Worm (Caenorhabditis elegans): ENCODE measurements around the gene C07A12.2.

Gene C07A12.2

DNA sequence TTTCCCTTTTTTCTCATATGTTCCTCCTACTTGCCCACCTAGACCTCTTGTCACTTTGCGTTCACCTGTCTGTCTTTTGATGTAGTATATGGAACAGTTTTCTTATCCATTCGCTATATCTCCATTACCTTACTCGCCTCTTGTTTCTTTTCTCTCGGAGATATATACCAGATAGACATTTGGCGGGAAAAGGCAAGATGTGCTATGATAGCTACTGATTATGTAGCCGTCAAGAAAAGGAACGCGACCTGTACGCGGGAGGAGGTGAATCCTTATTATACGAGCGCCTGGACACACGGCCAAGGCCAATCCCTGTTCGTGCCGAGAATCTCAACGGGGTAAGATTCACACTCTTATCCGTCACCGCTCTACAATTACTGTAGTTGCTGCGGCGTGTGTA is 8.4 kb downstream of the C07A12.2 start:
- TF ChIP-seq athp-1 (tag; optimal IDR thresholded peaks at IDR 0.05) (no peak), ceh-100 (GFP tag; IDR thresholded peaks at IDR 0.05) (no peak), Y53G8AR.9 (GFP tag; conservative IDR thresholded peaks at IDR 0.05) (no peak), Y95B8A.8 (GFP tag; IDR thresholded peaks at IDR 0.05) (no peak), unc-130 (GFP tag; optimal IDR thresholded peaks at IDR 0.05) (no peak), somi-1 (GFP tag; optimal IDR thresholded peaks at IDR 0.05) (no peak), F23B12.7 (tag; optimal IDR thresholded peaks at IDR 0.05; ENCODE audit: insufficient read depth) (no peak), die-1 (tag; optimal IDR thresholded peaks at IDR 0.05) (no peak), atf-7 (tag; optimal IDR thresholded peaks at IDR 0.05) (no peak), mel-28 (tag; optimal IDR thresholded peaks at IDR 0.05; ENCODE audit: borderline replicate concordance) (no peak), K12H6.12 (tag; optimal IDR thresholded peaks at IDR 0.05) (no peak), lin-26 (GFP tag; IDR thresholded peaks at IDR 0.05) (no peak)

DNA sequence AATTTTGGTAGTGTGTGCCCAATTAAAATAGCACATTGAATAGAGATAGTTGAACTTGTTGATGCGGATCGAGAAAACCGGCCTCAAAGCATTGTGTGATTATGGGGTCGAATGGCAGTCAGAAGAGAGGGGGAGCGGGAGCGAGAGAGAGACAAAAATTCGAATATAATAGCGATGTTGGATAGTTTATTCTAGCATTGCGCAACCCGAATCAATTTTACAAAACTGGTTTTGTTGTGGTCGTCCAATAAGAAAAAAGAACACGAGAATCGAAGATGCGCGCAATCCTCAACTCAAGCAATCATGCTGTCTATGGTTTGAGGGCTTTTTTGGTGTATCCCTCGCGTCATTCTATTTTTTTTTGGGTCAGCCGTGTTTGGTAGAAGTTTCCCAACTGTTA is 8.8 kb downstream of the C07A12.2 start:
- no peak for TF ChIP-seq cebp-1 (GFP tag; IDR thresholded peaks at IDR 0.05)
- peak; percentile 39 for TF ChIP-seq cebp-1 (tag; optimal IDR thresholded peaks at IDR 0.05)
- no peak for TF ChIP-seq repo-1 (tag; optimal IDR thresholded peaks at IDR 0.05)

DNA sequence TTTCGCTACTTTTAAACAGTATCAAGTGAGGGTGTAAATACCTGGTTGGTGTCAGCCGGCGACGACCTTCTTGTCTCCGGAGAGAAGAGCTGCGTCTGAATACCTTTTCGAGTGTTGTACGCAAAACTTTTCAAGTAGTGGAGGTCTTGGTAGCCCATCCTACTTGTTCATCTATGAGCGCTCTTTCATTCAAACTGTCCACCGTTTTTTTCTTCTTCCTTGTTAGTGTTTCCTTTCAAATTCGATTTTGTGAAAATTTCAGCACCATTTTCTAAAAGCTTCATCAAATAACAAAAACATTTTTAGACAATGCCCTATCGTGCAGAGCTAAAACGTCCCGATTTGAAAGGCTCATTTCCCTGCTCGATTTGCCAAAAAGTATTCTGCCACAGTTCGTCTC is 9.7 kb downstream of the C07A12.2 start, which contains the start of gene ham-2:
Gene ham-2 (plus strand): TSS at position 301 of the 400 bp plus-strand sequence.
- TF ChIP-seq ceh-79 (tag; optimal IDR thresholded peaks at IDR 0.05): no peak
- TF ChIP-seq pha-4 (tag; optimal IDR thresholded peaks at IDR 0.05): no peak
- no peak for TF ChIP-seq C17E4.6 (GFP tag; IDR thresholded peaks at IDR 0.05)
- no peak for TF ChIP-seq ekl-4 (GFP tag; IDR thresholded peaks at IDR 0.05)
- no peak for TF ChIP-seq ceh-91 (GFP tag; IDR thresholded peaks at IDR 0.05)
- no peak for TF ChIP-seq lsl-1 (GFP tag; optimal IDR thresholded peaks at IDR 0.05)
- TF ChIP-seq F55B11.4 (tag; optimal IDR thresholded peaks at IDR 0.05; ENCODE audit: borderline replicate concordance, insufficient read depth): no peak
- no peak for TF ChIP-seq egl-44 (GFP tag; IDR thresholded peaks at IDR 0.05)
- no peak for TF ChIP-seq mcd-1 (GFP tag; IDR thresholded peaks at IDR 0.05)

DNA sequence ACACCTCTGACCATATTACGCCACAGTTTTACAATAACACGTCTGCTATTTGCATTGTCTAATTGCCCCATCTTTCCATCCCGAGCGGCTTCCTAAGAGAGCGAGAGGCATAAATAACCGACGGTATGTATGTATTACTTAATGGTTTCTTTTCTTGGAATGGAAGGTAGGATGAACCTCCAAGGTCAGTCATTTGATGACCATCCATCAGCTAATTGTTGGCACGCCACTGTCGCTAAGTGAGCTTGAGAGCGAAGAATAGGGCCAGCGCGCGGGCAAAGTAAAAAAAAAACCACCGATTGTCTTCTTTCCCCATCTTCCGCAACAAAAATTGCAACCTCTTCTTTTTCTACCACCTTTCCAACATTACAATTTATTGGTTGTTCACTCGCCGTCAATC is 11.4 kb downstream of the C07A12.2 start:
- TF ChIP-seq him-1 (tag; optimal IDR thresholded peaks at IDR 0.05) (no peak), snpc-1.1 (tag; optimal IDR thresholded peaks at IDR 0.05; ENCODE audit: insufficient read depth) (no peak), ztf-28 (GFP tag; IDR thresholded peaks at IDR 0.05) (no peak), Y56A3A.18 (GFP tag; IDR thresholded peaks at IDR 0.05) (no peak), B0019.2 (GFP tag; conservative IDR thresholded peaks at IDR 0.05) (no peak), ets-4 (GFP tag; optimal IDR thresholded peaks at IDR 0.05) (no peak), F23B12.7 (tag; optimal IDR thresholded peaks at IDR 0.05; ENCODE audit: insufficient read depth) (no peak), egl-44 (GFP tag; IDR thresholded peaks at IDR 0.05) (no peak), F52B5.7 (tag; optimal IDR thresholded peaks at IDR 0.05) (no peak)

DNA sequence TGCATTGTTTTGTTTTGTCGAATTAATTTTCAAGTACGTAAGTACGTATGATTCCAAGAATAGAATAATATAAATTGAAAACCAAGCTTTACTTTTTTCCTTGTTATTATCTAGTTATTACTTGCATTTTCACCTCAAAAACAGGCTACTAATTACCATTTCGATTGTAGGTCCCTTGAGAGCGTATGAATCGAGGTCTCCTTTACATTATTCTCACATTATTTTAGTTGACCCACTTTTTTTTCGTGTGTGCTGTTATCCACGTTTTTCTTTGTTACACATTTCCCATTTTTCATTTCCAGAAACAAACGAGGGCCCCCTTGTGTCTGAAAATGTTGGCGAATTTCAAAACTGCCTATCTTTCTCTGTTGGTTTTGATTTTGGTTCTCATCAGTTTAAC is 17.2 kb downstream of the C07A12.2 start, which contains the start of gene C05E11.6:
Gene C05E11.6 (plus strand): TSS at position 301 of the 400 bp plus-strand sequence.
- no peak for TF ChIP-seq sptf-2 (GFP tag; optimal IDR thresholded peaks at IDR 0.05)
- no peak for TF ChIP-seq die-1 (tag; optimal IDR thresholded peaks at IDR 0.05)
- no peak for TF ChIP-seq ceh-58 (GFP tag; IDR thresholded peaks at IDR 0.05)
- TF ChIP-seq Y53F4B.3 (GFP tag; IDR thresholded peaks at IDR 0.05): no peak
- no peak for TF ChIP-seq dpl-1 (GFP tag; optimal IDR thresholded peaks at IDR 0.05)
- TF ChIP-seq mxl-1 (tag; optimal IDR thresholded peaks at IDR 0.05): no peak
- TF ChIP-seq rpc-1 (optimal IDR thresholded peaks at IDR 0.05): no peak
- no peak for TF ChIP-seq rpc-1 (tag; optimal IDR thresholded peaks at IDR 0.05)
- TF ChIP-seq attf-6 (GFP tag; IDR thresholded peaks at IDR 0.05): no peak
- TF ChIP-seq B0035.1 (tag; optimal IDR thresholded peaks at IDR 0.05): no peak
- no peak for TF ChIP-seq D2030.7 (GFP tag; IDR thresholded peaks at IDR 0.05)
- no peak for TF ChIP-seq B0261.1 (tag; optimal IDR thresholded peaks at IDR 0.05)
- no peak for TF ChIP-seq sdz-38 (tag; optimal IDR thresholded peaks at IDR 0.05)
- TF ChIP-seq ztf-3 (GFP tag; optimal IDR thresholded peaks at IDR 0.05): no peak
- no peak for TF ChIP-seq ztf-26 (tag; optimal IDR thresholded peaks at IDR 0.05)
- no peak for TF ChIP-seq ekl-4 (GFP tag; IDR thresholded peaks at IDR 0.05)
- no peak for TF ChIP-seq akir-1 (GFP tag; optimal IDR thresholded peaks at IDR 0.05)
